Worm (Caenorhabditis elegans) whole organism, L1 larva: ENCODE results near the gene xpf-1.

Source experiments
- C04F5.9 ChIP-seq: sonication (generic microtip); optimal IDR thresholded peaks from 2 replicates; lab custom pipeline; 2016; ENCODE audit warnings: missing genetic modification characterization, missing compliant biosample characterization
- C34B4.2 ChIP-seq: sonication (generic microtip); optimal IDR thresholded peaks from 2 replicates; lab custom pipeline; 2017; ENCODE audit warnings: mild to moderate bottlenecking, missing genetic modification characterization, missing compliant biosample characterization
- F16B12.6 ChIP-seq: fragments of 150-350 bp; optimal IDR thresholded peaks from 2 replicates; lab custom pipeline; 2014; ENCODE audit warnings: missing biosample characterization, missing genetic modification characterization
- alr-1 ChIP-seq: fragments of 200-800 bp; sonication (Bioruptor generic); optimal IDR thresholded peaks from 2 replicates; lab custom pipeline; 2018; ENCODE audit warnings: borderline replicate concordance, mild to moderate bottlenecking, missing genetic modification characterization, missing compliant biosample characterization
- aly-2 ChIP-seq: fragments of 150-350 bp; optimal IDR thresholded peaks from 2 replicates; lab custom pipeline; 2014; ENCODE audit warnings: missing biosample characterization, missing genetic modification characterization
- ceh-63 ChIP-seq: fragments of 200-800 bp; sonication (Bioruptor generic); optimal IDR thresholded peaks from 2 replicates; lab custom pipeline; 2018; ENCODE audit warnings: mild to moderate bottlenecking, missing genetic modification characterization, missing compliant biosample characterization
- ceh-82 ChIP-seq, 3 experiments: fragments of 150-350 bp in 1 of 3; sonication (generic microtip) in 2 of 3; optimal IDR thresholded peaks; 2 replicates each; lab custom pipeline; 2014 to 2017; ENCODE audit warnings: missing biosample characterization in 3 of 3, missing genetic modification characterization in 3 of 3
- ces-1 ChIP-seq: fragments of 150-350 bp; optimal IDR thresholded peaks from 2 replicates; lab custom pipeline; 2014; ENCODE audit warnings: missing biosample characterization, missing genetic modification reagents, missing genetic modification characterization
- dpl-1 ChIP-seq, 3 experiments: fragments of 150-350 bp in 2 of 3; sonication (generic microtip) in 1 of 3; optimal IDR thresholded peaks; 2 replicates each; lab custom pipeline; 2014 to 2017; ENCODE audit warnings: missing biosample characterization in 3 of 3, missing genetic modification characterization in 3 of 3, missing genetic modification reagents in 3 of 3
- dsc-1 ChIP-seq: sonication (generic microtip); optimal IDR thresholded peaks from 2 replicates; lab custom pipeline; 2016; ENCODE audit warnings: mild to moderate bottlenecking, missing genetic modification characterization, missing compliant biosample characterization
- egl-27 ChIP-seq, 2 experiments: fragments of 150-350 bp in 1 of 2; sonication (generic microtip); optimal IDR thresholded peaks; 3 replicates each; lab custom pipeline; 2017 to 2018; ENCODE audit warnings: missing biosample characterization in 2 of 2, missing genetic modification characterization in 2 of 2, missing genetic modification reagents in 2 of 2
- elt-3 ChIP-seq, 6 experiments: fragments of 150-350 bp in 1 of 6; sonication (generic microtip); optimal IDR thresholded peaks; 2 replicates each; lab custom pipeline; 2017 to 2018; ENCODE audit warnings: missing biosample characterization in 6 of 6, missing genetic modification characterization in 6 of 6, inconsistent platforms in 1 of 6
- ets-5 ChIP-seq: fragments of 200-800 bp; sonication (Bioruptor generic); IDR thresholded peaks from 2 replicates; pipeline ENCODE4 v1.3.6; 2022; ENCODE audit warnings: missing genetic modification characterization, missing compliant biosample characterization
- fkh-10 ChIP-seq: sonication (generic microtip); optimal IDR thresholded peaks from 2 replicates; lab custom pipeline; 2017; ENCODE audit warnings: missing biosample characterization, missing genetic modification reagents, missing genetic modification characterization
- fkh-8 ChIP-seq: sonication (generic microtip); optimal IDR thresholded peaks from 2 replicates; lab custom pipeline; 2016; ENCODE audit warnings: mild to moderate bottlenecking, missing genetic modification characterization, missing compliant biosample characterization
- fos-1 ChIP-seq: fragments of 150-350 bp; optimal IDR thresholded peaks from 2 replicates; lab custom pipeline; 2014; ENCODE audit warnings: missing biosample characterization, missing genetic modification characterization
- hlh-4 ChIP-seq: sonication (generic microtip); optimal IDR thresholded peaks from 2 replicates; lab custom pipeline; 2016; ENCODE audit warnings: mild to moderate bottlenecking, missing genetic modification characterization, missing compliant biosample characterization
- hpl-2 ChIP-seq: fragments of 150-350 bp; optimal IDR thresholded peaks from 2 replicates; lab custom pipeline; 2014; ENCODE audit warnings: missing biosample characterization, missing genetic modification reagents, missing genetic modification characterization
- jun-1 ChIP-seq: fragments of 150-350 bp; optimal IDR thresholded peaks from 2 replicates; lab custom pipeline; 2014; ENCODE audit warnings: missing biosample characterization, missing genetic modification reagents, missing genetic modification characterization
- lin-13 ChIP-seq: fragments of 150-350 bp; optimal IDR thresholded peaks from 2 replicates; lab custom pipeline; 2014; ENCODE audit warnings: missing biosample characterization, missing genetic modification reagents, missing genetic modification characterization
- lin-14 ChIP-seq: fragments of 200-800 bp; sonication (Bioruptor generic); optimal IDR thresholded peaks from 2 replicates; lab custom pipeline; 2018; ENCODE audit warnings: mild to moderate bottlenecking, missing genetic modification characterization, moderate library complexity, missing compliant biosample characterization
- mab-9 ChIP-seq: fragments of 200-800 bp; sonication (Bioruptor generic); IDR thresholded peaks from 2 replicates; pipeline ENCODE4 v1.3.6; 2022; ENCODE audit warnings: missing genetic modification reagents, missing genetic modification characterization, missing compliant biosample characterization
- mdl-1 ChIP-seq, 2 experiments: fragments of 150-350 bp; optimal IDR thresholded peaks; 2 replicates each; lab custom pipeline; 2014 to 2017; ENCODE audit warnings: missing biosample characterization in 2 of 2, missing genetic modification characterization in 2 of 2, inconsistent platforms in 1 of 2
- nhr-12 ChIP-seq: sonication (generic microtip); optimal IDR thresholded peaks from 2 replicates; lab custom pipeline; 2017; ENCODE audit warnings: missing biosample characterization, missing genetic modification characterization
- nhr-19 ChIP-seq: fragments of 200-800 bp; sonication (Bioruptor generic); conservative IDR thresholded peaks from 2 replicates; pipeline ENCODE4 v1.3.6; 2022; ENCODE audit warnings: missing genetic modification characterization, missing compliant biosample characterization
- nhr-20 ChIP-seq: sonication (generic microtip); optimal IDR thresholded peaks from 2 replicates; lab custom pipeline; 2016; ENCODE audit warnings: mild to moderate bottlenecking, missing genetic modification characterization, missing compliant biosample characterization
- nhr-47 ChIP-seq: sonication (generic microtip); optimal IDR thresholded peaks from 2 replicates; lab custom pipeline; 2016; ENCODE audit warnings: mild to moderate bottlenecking, missing genetic modification characterization, moderate library complexity, missing compliant biosample characterization
- nhr-71 ChIP-seq: sonication (generic microtip); optimal IDR thresholded peaks from 2 replicates; lab custom pipeline; 2016; ENCODE audit warnings: mild to moderate bottlenecking, missing genetic modification characterization, moderate library complexity, missing compliant biosample characterization
- nhr-76 ChIP-seq: sonication (generic microtip); optimal IDR thresholded peaks from 2 replicates; lab custom pipeline; 2017; ENCODE audit warnings: missing biosample characterization, missing genetic modification characterization
- nhr-77 ChIP-seq: fragments of 150-350 bp; optimal IDR thresholded peaks from 2 replicates; lab custom pipeline; 2014; ENCODE audit warnings: missing biosample characterization, missing genetic modification characterization
- nhr-85 ChIP-seq: sonication (generic microtip); peaks from one replicate; lab custom pipeline; 2016; ENCODE audit warnings: missing genetic modification characterization, inconsistent platforms, missing compliant biosample characterization
- pax-3 ChIP-seq: fragments of 200-800 bp; sonication (Bioruptor generic); optimal IDR thresholded peaks from 2 replicates; lab custom pipeline; 2018; ENCODE audit warnings: mild to moderate bottlenecking, missing genetic modification characterization, moderate library complexity, missing compliant biosample characterization
- rnt-1 ChIP-seq: sonication (generic microtip); optimal IDR thresholded peaks from 2 replicates; lab custom pipeline; 2016; ENCODE audit warnings: mild to moderate bottlenecking, missing genetic modification characterization, moderate library complexity, missing compliant biosample characterization
- skn-1 ChIP-seq: fragments of 150-350 bp; optimal IDR thresholded peaks from 2 replicates; lab custom pipeline; 2014; ENCODE audit warnings: missing biosample characterization, missing genetic modification characterization
- sptf-1 ChIP-seq: fragments of 150-350 bp; optimal IDR thresholded peaks from 2 replicates; lab custom pipeline; 2014; ENCODE audit warnings: missing biosample characterization, missing genetic modification characterization
- tbx-2 ChIP-seq: sonication (generic microtip); optimal IDR thresholded peaks from 2 replicates; lab custom pipeline; 2016; ENCODE audit warnings: missing genetic modification characterization, missing compliant biosample characterization
- tlp-1 ChIP-seq: fragments of 150-350 bp; optimal IDR thresholded peaks from 2 replicates; lab custom pipeline; 2014; ENCODE audit warnings: missing biosample characterization, missing genetic modification characterization
- unc-130 ChIP-seq: fragments of 150-350 bp; optimal IDR thresholded peaks from 2 replicates; lab custom pipeline; 2017; ENCODE audit warnings: missing biosample characterization, missing genetic modification characterization, inconsistent platforms
- unc-30 ChIP-seq: sonication (generic microtip); optimal IDR thresholded peaks from 2 replicates; lab custom pipeline; 2017; ENCODE audit warnings: missing biosample characterization, missing genetic modification characterization
- unc-86 ChIP-seq: sonication (generic microtip); optimal IDR thresholded peaks from 2 replicates; lab custom pipeline; 2016; ENCODE audit warnings: missing genetic modification characterization, missing compliant biosample characterization
- unc-98 ChIP-seq: fragments of 200-800 bp; sonication (Bioruptor generic); IDR thresholded peaks from 2 replicates; pipeline ENCODE4 v1.3.6; 2022; ENCODE audit warnings: missing genetic modification characterization, missing compliant biosample characterization
- xbp-1 ChIP-seq: sonication (generic microtip); optimal IDR thresholded peaks from 2 replicates; lab custom pipeline; 2016; ENCODE audit warnings: missing genetic modification characterization, missing compliant biosample characterization
- ztf-11 ChIP-seq, 2 experiments: sonication (generic microtip); optimal IDR thresholded peaks; 2 replicates each; lab custom pipeline; 2016 to 2017; ENCODE audit warnings: missing genetic modification characterization in 2 of 2, missing biosample characterization in 1 of 2, missing compliant biosample characterization in 1 of 2
- ztf-4 ChIP-seq: fragments of 150-350 bp; optimal IDR thresholded peaks from 2 replicates; lab custom pipeline; 2014; ENCODE audit warnings: missing biosample characterization, missing genetic modification characterization

Gene xpf-1

ce11 chrII:11724362-11724761 lies 28.4 kb downstream of the xpf-1 start (continued):
- TF ChIP-seq xbp-1 (tag; lab: Kevin White, UChicago): peak; percentile 44
- no peak for TF ChIP-seq unc-130 (tag; lab: Kevin White, UChicago)
- peak; percentile 14 for TF ChIP-seq skn-1
- peak; percentile 77 for TF ChIP-seq nhr-20 (tag; lab: Kevin White, UChicago)
- no peak for TF ChIP-seq unc-86 (tag; lab: Kevin White, UChicago)
- peak; percentile 61 for TF ChIP-seq nhr-19 (GFP tag; lab: Robert Waterston, UW)
- peak; percentile 72 for TF ChIP-seq nhr-71 (tag; lab: Kevin White, UChicago)
- TF ChIP-seq ets-5 (GFP tag; lab: Robert Waterston, UW): no peak
- TF ChIP-seq nhr-85 (tag; lab: Kevin White, UChicago): peak; percentile 57
- no peak for TF ChIP-seq alr-1 (tag; lab: Kevin White, UChicago)
- no peak for TF ChIP-seq aly-2 (tag; lab: Kevin White, UChicago)
- peak; percentile 43 for TF ChIP-seq tbx-2 (tag; lab: Kevin White, UChicago)
- TF ChIP-seq elt-3 (tag; optimal IDR thresholded peaks at IDR 0.05; lab: Kevin White, UChicago): no peak
- TF ChIP-seq nhr-77 (tag; lab: Kevin White, UChicago): no peak
- peak; percentile 39 for TF ChIP-seq rnt-1
- TF ChIP-seq nhr-12 (tag; lab: Kevin White, UChicago): no peak
- no peak for TF ChIP-seq jun-1 (tag; lab: Kevin White, UChicago)
- TF ChIP-seq sptf-1: no peak
- TF ChIP-seq tlp-1 (tag; lab: Kevin White, UChicago): no peak
- no peak for TF ChIP-seq F16B12.6 (tag; lab: Kevin White, UChicago)
- no peak for TF ChIP-seq ceh-63 (GFP tag; lab: Kevin White, UChicago)
- TF ChIP-seq mdl-1 (tag; optimal IDR thresholded peaks at IDR 0.05; lab: Kevin White, UChicago): no peak
- TF ChIP-seq hlh-4 (tag; lab: Kevin White, UChicago): no peak
- TF ChIP-seq mab-9: no peak
- TF ChIP-seq fos-1: no peak
- TF ChIP-seq fkh-8: no peak
- peak in 1 of 3 experiments; percentile 41 for TF ChIP-seq ceh-82 (tag; optimal IDR thresholded peaks at IDR 0.05; lab: Kevin White, UChicago)
- TF ChIP-seq ztf-4 (tag; lab: Kevin White, UChicago): no peak
- TF ChIP-seq ztf-11 (tag; optimal IDR thresholded peaks at IDR 0.05; lab: Kevin White, UChicago): no peak
- TF ChIP-seq lin-13 (GFP tag; lab: Kevin White, UChicago): no peak
- TF ChIP-seq fkh-10: peak; percentile 61
- TF ChIP-seq pax-3 (tag; lab: Kevin White, UChicago): no peak
- peak; percentile 89 for TF ChIP-seq lin-14 (GFP tag; lab: Kevin White, UChicago)
- TF ChIP-seq unc-30 (tag; lab: Kevin White, UChicago): no peak
- peak; percentile 50 for TF ChIP-seq nhr-47 (tag; lab: Kevin White, UChicago)
- no peak for TF ChIP-seq hpl-2 (GFP tag; lab: Kevin White, UChicago)
- TF ChIP-seq unc-98: no peak
- TF ChIP-seq ces-1 (GFP tag; lab: Kevin White, UChicago): peak; percentile 1
- peak in 2 of 3 experiments; percentile 4 to 41 for TF ChIP-seq dpl-1 (GFP tag; optimal IDR thresholded peaks at IDR 0.05; lab: Kevin White, UChicago)
- TF ChIP-seq C04F5.9: no peak
- no peak for TF ChIP-seq nhr-76 (tag; lab: Kevin White, UChicago)
- peak; percentile 38 for TF ChIP-seq dsc-1 (tag; lab: Kevin White, UChicago)
- no peak for TF ChIP-seq C34B4.2
- TF ChIP-seq egl-27 (tag; optimal IDR thresholded peaks at IDR 0.05; lab: Kevin White, UChicago): no peak
